Worm (Caenorhabditis elegans) whole organism, L1 larva: Measurements from ENCODE around the gene R08A2.7.

Experiments
- egl-13 ChIP-seq: sonication (generic microtip); optimal IDR thresholded peaks from 2 replicates; lab custom pipeline; 2016; ENCODE audit warnings: missing genotype, missing genetic modification reagents, missing genetic modification characterization, missing compliant biosample characterization
- lin-13 ChIP-seq: fragments of 150-350 bp; optimal IDR thresholded peaks from 2 replicates; lab custom pipeline; 2014; ENCODE audit warnings: missing biosample characterization, missing genetic modification reagents, missing genetic modification characterization
- lsy-2 ChIP-seq, 2 experiments: fragments of 150-350 bp; optimal IDR thresholded peaks; 2 replicates each; lab custom pipeline; 2014; ENCODE audit warnings: missing biosample characterization in 2 of 2, missing genetic modification characterization in 2 of 2
- nhr-11 ChIP-seq: fragments of 150-350 bp; optimal IDR thresholded peaks from 2 replicates; lab custom pipeline; 2014; ENCODE audit warnings: missing biosample characterization, missing genetic modification characterization
- nhr-76 ChIP-seq: sonication (generic microtip); optimal IDR thresholded peaks from 2 replicates; lab custom pipeline; 2017; ENCODE audit warnings: missing biosample characterization, missing genetic modification characterization
- nhr-84 ChIP-seq: sonication (generic microtip); optimal IDR thresholded peaks from 2 replicates; lab custom pipeline; 2017; ENCODE audit warnings: missing biosample characterization, missing genetic modification characterization
- pqm-1 ChIP-seq: sonication (generic microtip); optimal IDR thresholded peaks from 3 replicates; lab custom pipeline; 2017; ENCODE audit warnings: missing biosample characterization, missing genetic modification characterization
- unc-130 ChIP-seq: fragments of 150-350 bp; optimal IDR thresholded peaks from 2 replicates; lab custom pipeline; 2017; ENCODE audit warnings: missing biosample characterization, missing genetic modification characterization, inconsistent platforms

ce11 chrV:14683926-14684325, 39.2 kb upstream of the R08A2.7 start:
- no peak for TF ChIP-seq nhr-84
- TF ChIP-seq lsy-2 (tag; optimal IDR thresholded peaks at IDR 0.05; lab: Kevin White, UChicago): no peak
- TF ChIP-seq lin-13: no peak
- no peak for TF ChIP-seq pqm-1 (tag; lab: Kevin White, UChicago)
- TF ChIP-seq nhr-76: no peak
- TF ChIP-seq unc-130 (tag; lab: Kevin White, UChicago): no peak
- no peak for TF ChIP-seq egl-13
- TF ChIP-seq nhr-11: no peak
